Worm (Caenorhabditis elegans): ENCODE results near the gene ZC443.1.

- no peak for TF ChIP-seq flt-1 (GFP tag; IDR thresholded peaks at IDR 0.05)
- no peak for TF ChIP-seq tbx-11 (GFP tag; IDR thresholded peaks at IDR 0.05)
- no peak for TF ChIP-seq hnd-1 (tag; optimal IDR thresholded peaks at IDR 0.05)
- no peak for TF ChIP-seq B0310.2 (tag; optimal IDR thresholded peaks at IDR 0.05)
- no peak for TF ChIP-seq ama-1 (optimal IDR thresholded peaks at IDR 0.05)
Observed at ce11 chrV:12792752-12793151, 17.1 kb downstream of the ZC443.1 start, which contains the start of gene ugt-5.
